Worm (Caenorhabditis elegans) whole organism, early embryonic: ENCODE measurements around the gene nhr-192.

ENCODE experiments used
- ama-1 ChIP-seq: fragments of 150-350 bp; optimal IDR thresholded peaks from 2 replicates; lab custom pipeline; 2014
- hmbx-1 ChIP-seq: sonication (generic microtip); optimal IDR thresholded peaks from 2 replicates; lab custom pipeline; 2016; ENCODE audit warnings: mild to moderate bottlenecking, missing genetic modification characterization, missing compliant biosample characterization

DNA sequence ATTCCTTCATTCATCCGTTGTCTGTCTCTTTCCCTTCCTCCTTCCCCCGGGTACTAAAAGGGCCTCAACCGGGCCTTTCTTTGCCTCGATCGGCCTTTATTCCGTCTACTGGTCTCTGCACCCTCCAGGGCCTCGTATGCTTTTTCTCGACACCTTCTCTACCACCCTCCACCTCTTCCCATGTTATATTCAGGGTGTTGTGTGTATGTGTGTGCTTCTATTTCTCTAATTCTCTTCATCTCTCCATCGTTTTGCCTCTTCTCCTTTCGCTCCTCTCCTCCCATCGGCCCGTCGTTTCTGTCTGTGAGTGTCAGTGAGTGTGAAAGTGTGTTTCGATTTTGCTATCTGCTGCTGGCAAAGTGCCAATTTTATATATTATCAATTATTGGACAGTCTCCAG is 30.6 kb downstream of the nhr-192 start:
- TF ChIP-seq ama-1 (lab: Kevin White, UChicago): no peak
- no peak for TF ChIP-seq hmbx-1 (tag; lab: Kevin White, UChicago)
